Fruit fly (Drosophila melanogaster): Measurements from ENCODE around the gene CG44195.
A peak's percentile ranks its signal among the peaks of the same experiment; 100 is the strongest.

CG44195 gene

DNA sequence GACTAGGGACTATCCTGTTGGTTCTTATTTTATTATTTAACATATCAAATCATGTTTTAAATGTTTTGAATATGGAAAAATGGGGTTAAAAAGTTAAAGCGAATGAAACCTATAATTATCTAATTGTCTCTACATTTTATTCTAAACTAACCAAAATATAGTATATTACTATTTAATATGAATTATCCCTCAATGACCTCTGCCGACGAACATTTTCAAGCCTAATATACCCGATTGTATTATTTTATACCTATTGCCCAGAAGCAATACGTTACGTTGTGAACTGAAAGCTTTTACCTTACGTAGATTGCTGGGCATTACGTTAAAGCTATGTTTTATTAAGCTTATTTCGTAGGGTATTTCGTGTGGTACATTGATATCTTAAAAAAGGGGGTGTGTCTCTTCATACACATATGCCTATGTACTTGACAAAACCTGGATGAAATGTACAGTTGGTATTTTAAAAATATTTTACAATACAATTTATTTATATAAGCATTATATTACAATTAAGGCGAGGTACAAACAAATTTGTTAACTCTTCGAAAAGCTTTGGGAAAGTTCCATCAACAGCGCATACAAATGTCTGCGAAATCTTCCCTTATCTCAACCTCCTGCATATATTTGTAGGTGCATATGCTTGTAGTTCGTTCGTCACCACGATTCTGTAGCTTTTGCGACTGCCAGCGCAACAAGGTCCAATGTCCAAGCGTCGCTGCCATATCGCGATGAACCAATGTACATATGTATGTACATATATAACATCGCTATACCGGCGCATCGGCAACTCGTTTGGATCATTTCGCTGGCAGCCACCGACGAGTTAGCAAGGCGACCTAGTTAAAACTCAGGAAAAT is 23.3 kb upstream of the CG44195 start, which contains the start of gene Mcad (continued):
- TF ChIP-seq CG4424 (GFP tag; optimal IDR thresholded peaks at IDR 0.05): peak; percentile 96
- TF ChIP-seq CG10543 (GFP tag; optimal IDR thresholded peaks at IDR 0.05): peak; percentile 47
- TF ChIP-seq ems (GFP tag; optimal IDR thresholded peaks at IDR 0.05): peak; percentile 71
- peak; percentile 61 for TF ChIP-seq pum (GFP tag; optimal IDR thresholded peaks at IDR 0.05)
- no peak for TF ChIP-seq da (GFP tag; optimal IDR thresholded peaks at IDR 0.05)
- peak; percentile 74 for TF ChIP-seq CG16815 (GFP tag; optimal IDR thresholded peaks at IDR 0.05)
- peak; percentile 94 for TF ChIP-seq esg (GFP tag; conservative IDR thresholded peaks at IDR 0.05)
- peak; percentile 82 for TF ChIP-seq unpg (GFP tag; optimal IDR thresholded peaks at IDR 0.05)
- TF ChIP-seq CG7839 (tag; optimal IDR thresholded peaks at IDR 0.05): peak; percentile 95
- peak; percentile 90 for TF ChIP-seq trem (tag; optimal IDR thresholded peaks at IDR 0.05)
- TF ChIP-seq ara (GFP tag; IDR thresholded peaks at IDR 0.05): peak; percentile 57
- peak; percentile 23 for TF ChIP-seq CG7786 (GFP tag; optimal IDR thresholded peaks at IDR 0.05)
- peak; percentile 90 for TF ChIP-seq Hr3 (GFP tag; optimal IDR thresholded peaks at IDR 0.05)
- TF ChIP-seq zf30C (GFP tag; optimal IDR thresholded peaks at IDR 0.05): no peak
- peak; percentile 82 for TF ChIP-seq B-H1 (GFP tag; IDR thresholded peaks at IDR 0.05)
- no peak for TF ChIP-seq dan (GFP tag; IDR thresholded peaks at IDR 0.05)
- peak; percentile 78 for TF ChIP-seq H15 (GFP tag; IDR thresholded peaks at IDR 0.05)
- TF ChIP-seq dati (GFP tag; IDR thresholded peaks at IDR 0.05): peak; percentile 55; the same call in 1 of the 2 replicates
- peak; percentile 69 for TF ChIP-seq CG11723 (GFP tag; optimal IDR thresholded peaks at IDR 0.05)
- TF ChIP-seq zen (tag; optimal IDR thresholded peaks at IDR 0.05): peak; percentile 92
- no peak for TF ChIP-seq CG7271 (tag; optimal IDR thresholded peaks at IDR 0.05)
- peak; percentile 61 for TF ChIP-seq Awh (GFP tag; IDR thresholded peaks at IDR 0.05)
- peak; percentile 57 for TF ChIP-seq Camta (GFP tag; optimal IDR thresholded peaks at IDR 0.05)
- no peak for TF ChIP-seq CG9876 (GFP tag; optimal IDR thresholded peaks at IDR 0.05)
- TF ChIP-seq Sox100B (GFP tag; optimal IDR thresholded peaks at IDR 0.05): peak; percentile 97
- peak; percentile 90 for TF ChIP-seq CG10267 (tag; optimal IDR thresholded peaks at IDR 0.05)
- peak; percentile 93 for TF ChIP-seq CG7556 (GFP tag; optimal IDR thresholded peaks at IDR 0.05)
- TF ChIP-seq ATbp (GFP tag; optimal IDR thresholded peaks at IDR 0.05): peak; percentile 72
- peak; percentile 87 for TF ChIP-seq Nf-YA (GFP tag; IDR thresholded peaks at IDR 0.05)
- peak; percentile 78 for TF ChIP-seq CG5953 (GFP tag; IDR thresholded peaks at IDR 0.05)
- no peak for TF ChIP-seq sc (optimal IDR thresholded peaks at IDR 0.05)
- TF ChIP-seq sc (GFP tag; optimal IDR thresholded peaks at IDR 0.05): peak; percentile 48
- peak; percentile 62 for TF ChIP-seq CG1792 (GFP tag; optimal IDR thresholded peaks at IDR 0.05)
- TF ChIP-seq CG10431 (GFP tag; optimal IDR thresholded peaks at IDR 0.05): no peak
- TF ChIP-seq CG8359 (GFP tag; optimal IDR thresholded peaks at IDR 0.05; ENCODE audit: borderline replicate concordance): peak; percentile 85
- peak; percentile 51 for TF ChIP-seq CG13123 (GFP tag; optimal IDR thresholded peaks at IDR 0.05)
- peak; percentile 91 for TF ChIP-seq klu (GFP tag; IDR thresholded peaks at IDR 0.05)
- TF ChIP-seq CkIIα-i1 (GFP tag; IDR thresholded peaks at IDR 0.05): peak; percentile 65
- TF ChIP-seq Lpt (GFP tag; optimal IDR thresholded peaks at IDR 0.05): no peak
- TF ChIP-seq odd (GFP tag; optimal IDR thresholded peaks at IDR 0.05): peak; percentile 74
- TF ChIP-seq CG13287 (GFP tag; IDR thresholded peaks at IDR 0.05; ENCODE audit: partially characterized antibody): no peak
- TF ChIP-seq Hsf (GFP tag; optimal IDR thresholded peaks at IDR 0.05): peak; percentile 69
- no peak for TF ChIP-seq CG16813 (GFP tag; IDR thresholded peaks at IDR 0.05; ENCODE audit: partially characterized antibody)
- no peak for TF ChIP-seq amos (GFP tag; IDR thresholded peaks at IDR 0.05; ENCODE audit: partially characterized antibody)
- no peak for TF ChIP-seq sna (GFP tag; IDR thresholded peaks at IDR 0.05; ENCODE audit: partially characterized antibody)
- no peak for TF ChIP-seq grn (GFP tag; optimal IDR thresholded peaks at IDR 0.05)
- TF ChIP-seq CG11695 (GFP tag; IDR thresholded peaks at IDR 0.05): peak; percentile 81
- peak; percentile 92 for TF ChIP-seq CoRest (tag; optimal IDR thresholded peaks at IDR 0.05)
- TF ChIP-seq CG3847 (GFP tag; IDR thresholded peaks at IDR 0.05): peak; percentile 96
